Fruit fly (Drosophila melanogaster) whole organism, prepupa: ENCODE data around the gene eEF1alpha2.
A peak's percentile ranks its signal among the peaks of the same experiment; 100 is the strongest.

ENCODE experiments used
- Blimp-1 ChIP-seq: fragments of 200-800 bp; sonication (Bioruptor generic); optimal IDR thresholded peaks from 3 replicates; lab custom pipeline; 2017; ENCODE audit warnings: missing biosample characterization, missing genetic modification characterization, mild to moderate bottlenecking, moderate library complexity, missing genetic modification reagents
- CG10631 ChIP-seq: fragments of 200-800 bp; sonication (Bioruptor generic); optimal IDR thresholded peaks from 2 replicates; lab custom pipeline; 2016; ENCODE audit warnings: missing biosample characterization, missing genetic modification characterization
- CG10669 ChIP-seq: fragments of 200-800 bp; sonication (Bioruptor generic); optimal IDR thresholded peaks from 3 replicates; lab custom pipeline; 2018; ENCODE audit warnings: missing biosample characterization, mild to moderate bottlenecking, missing genetic modification characterization, moderate library complexity
- CG11294 ChIP-seq: fragments of 200-800 bp; sonication (Bioruptor generic); IDR thresholded peaks from 2 replicates; pipeline ENCODE4 v1.3.6; 2022; ENCODE audit warnings: missing biosample characterization, missing genetic modification characterization
- CG11762 ChIP-seq: fragments of 200-800 bp; sonication (Bioruptor generic); optimal IDR thresholded peaks from 3 replicates; lab custom pipeline; 2016; ENCODE audit warnings: missing biosample characterization, missing genetic modification characterization; ENCODE audit not compliant: insufficient read depth
- CG15336 ChIP-seq: fragments of 200-800 bp; sonication (Bioruptor generic); IDR thresholded peaks from 2 replicates; pipeline ENCODE4 v1.3.6; 2022; ENCODE audit warnings: missing biosample characterization, missing genetic modification characterization
- CG1621 ChIP-seq: fragments of 200-800 bp; sonication (Bioruptor generic); optimal IDR thresholded peaks from 3 replicates; lab custom pipeline; 2018; ENCODE audit warnings: missing biosample characterization, mild to moderate bottlenecking, missing genetic modification characterization
- CG16779 ChIP-seq: fragments of 200-800 bp; sonication (Bioruptor generic); optimal IDR thresholded peaks from 3 replicates; lab custom pipeline; 2017; ENCODE audit warnings: missing biosample characterization, mild to moderate bottlenecking, missing genetic modification characterization
- CG32006 ChIP-seq: fragments of 200-800 bp; sonication (Bioruptor generic); optimal IDR thresholded peaks from 3 replicates; lab custom pipeline; 2017; ENCODE audit warnings: missing biosample characterization, mild to moderate bottlenecking, missing genetic modification characterization
- CG34406 ChIP-seq: fragments of 200-800 bp; sonication (Bioruptor generic); optimal IDR thresholded peaks from 3 replicates; lab custom pipeline; 2016; ENCODE audit warnings: missing biosample characterization, missing genetic modification characterization
- CG3919 ChIP-seq: fragments of 200-800 bp; sonication (Bioruptor generic); optimal IDR thresholded peaks from 3 replicates; lab custom pipeline; 2016; ENCODE audit warnings: missing biosample characterization, missing genetic modification characterization
- CG6163 ChIP-seq: fragments of 200-800 bp; sonication (Bioruptor generic); IDR thresholded peaks from 3 replicates; pipeline ENCODE4 v1.3.6; 2022; ENCODE audit warnings: missing biosample characterization, missing genetic modification characterization
- CG6276 ChIP-seq: fragments of 200-800 bp; sonication (Bioruptor generic); optimal IDR thresholded peaks from 2 replicates; lab custom pipeline; 2017; ENCODE audit warnings: missing biosample characterization, mild to moderate bottlenecking, missing genetic modification characterization
- CG6808 ChIP-seq: fragments of 200-800 bp; sonication (Bioruptor generic); optimal IDR thresholded peaks from 3 replicates; lab custom pipeline; 2017; ENCODE audit warnings: missing biosample characterization, missing genetic modification characterization, mild to moderate bottlenecking, moderate library complexity, missing genetic modification reagents
- CG6854 ChIP-seq: fragments of 200-800 bp; sonication (Bioruptor generic); optimal IDR thresholded peaks from 2 replicates; lab custom pipeline; 2017; ENCODE audit warnings: missing biosample characterization, mild to moderate bottlenecking, missing genetic modification characterization
- CG7368 ChIP-seq: fragments of 200-800 bp; sonication (Bioruptor generic); optimal IDR thresholded peaks from 3 replicates; lab custom pipeline; 2016; ENCODE audit warnings: missing biosample characterization, missing genetic modification characterization
- CG8119 ChIP-seq: fragments of 200-800 bp; sonication (Bioruptor generic); IDR thresholded peaks from 3 replicates; pipeline ENCODE4 v1.3.6; 2022; ENCODE audit warnings: missing biosample characterization, missing genetic modification characterization
- CG8319 ChIP-seq: fragments of 200-800 bp; sonication (Bioruptor generic); optimal IDR thresholded peaks from 3 replicates; lab custom pipeline; 2016; ENCODE audit warnings: missing biosample characterization, missing genetic modification characterization
- CG8632 ChIP-seq: fragments of 200-800 bp; sonication (Bioruptor generic); optimal IDR thresholded peaks from 3 replicates; lab custom pipeline; 2016; ENCODE audit warnings: missing biosample characterization, missing genetic modification characterization
- CG9139 ChIP-seq: fragments of 200-800 bp; sonication (Bioruptor generic); optimal IDR thresholded peaks from 3 replicates; lab custom pipeline; 2017; ENCODE audit warnings: missing biosample characterization, mild to moderate bottlenecking, missing genetic modification characterization
- Eip75B ChIP-seq: fragments of 200-800 bp; sonication (Bioruptor generic); optimal IDR thresholded peaks from 3 replicates; lab custom pipeline; 2016; ENCODE audit warnings: missing biosample characterization, missing genetic modification characterization
- Eip78C ChIP-seq: fragments of 200-800 bp; sonication (Bioruptor generic); peaks from one replicate; lab custom pipeline; 2016; ENCODE audit warnings: missing biosample characterization, missing genetic modification characterization
- Ets21C ChIP-seq: fragments of 200-800 bp; sonication (Bioruptor generic); optimal IDR thresholded peaks from 3 replicates; lab custom pipeline; 2016; ENCODE audit warnings: missing biosample characterization, missing genetic modification characterization
- Ets96B ChIP-seq: fragments of 200-800 bp; optimal IDR thresholded peaks from 2 replicates; lab custom pipeline; 2019; ENCODE audit warnings: missing biosample characterization, mild to moderate bottlenecking, missing genetic modification characterization, moderate library complexity
- Gug ChIP-seq: fragments of 200-800 bp; sonication (Bioruptor generic); IDR thresholded peaks from 2 replicates; pipeline ENCODE4 v1.3.6; 2022; ENCODE audit warnings: missing biosample characterization, missing genetic modification characterization
- Hr38 ChIP-seq: sonication (Bioruptor generic); optimal IDR thresholded peaks from 2 replicates; lab custom pipeline; 2016; ENCODE audit warnings: missing biosample characterization, missing genetic modification characterization
- Hr4 ChIP-seq: fragments of 200-800 bp; sonication (Bioruptor generic); optimal IDR thresholded peaks from 3 replicates; lab custom pipeline; 2016; ENCODE audit warnings: missing biosample characterization, missing genetic modification characterization
- Lpt ChIP-seq: fragments of 200-800 bp; sonication (Bioruptor generic); optimal IDR thresholded peaks from 3 replicates; lab custom pipeline; 2016; ENCODE audit warnings: missing biosample characterization, missing genetic modification characterization
- OdsH ChIP-seq: fragments of 200-800 bp; sonication (Bioruptor generic); optimal IDR thresholded peaks from 3 replicates; lab custom pipeline; 2016; ENCODE audit warnings: missing biosample characterization, missing genetic modification characterization
- Smox ChIP-seq: fragments of 200-800 bp; sonication (Bioruptor generic); optimal IDR thresholded peaks from 3 replicates; lab custom pipeline; 2016; ENCODE audit warnings: missing biosample characterization, missing genetic modification characterization
- Sox102F ChIP-seq: fragments of 200-800 bp; sonication (Bioruptor generic); optimal IDR thresholded peaks from 2 replicates; lab custom pipeline; 2016; ENCODE audit warnings: missing biosample characterization, mild to moderate bottlenecking, missing genetic modification characterization
- Sox14 ChIP-seq: fragments of 200-800 bp; sonication (Bioruptor generic); optimal IDR thresholded peaks from 3 replicates; lab custom pipeline; 2016; ENCODE audit warnings: missing biosample characterization, missing genetic modification characterization
- Sox15 ChIP-seq: fragments of 200-800 bp; sonication (Bioruptor generic); optimal IDR thresholded peaks from 3 replicates; lab custom pipeline; 2016; ENCODE audit warnings: missing biosample characterization, missing genetic modification characterization
- achi ChIP-seq: fragments of 200-800 bp; sonication (Bioruptor generic); optimal IDR thresholded peaks from 3 replicates; lab custom pipeline; 2016; ENCODE audit warnings: missing biosample characterization, missing genetic modification characterization
- acj6 ChIP-seq: fragments of 200-800 bp; sonication (Bioruptor generic); optimal IDR thresholded peaks from 3 replicates; lab custom pipeline; 2016; ENCODE audit warnings: missing biosample characterization, missing genetic modification characterization
- cyc ChIP-seq: fragments of 200-800 bp; sonication (Bioruptor generic); optimal IDR thresholded peaks from 3 replicates; lab custom pipeline; 2016; ENCODE audit warnings: missing biosample characterization, missing genetic modification characterization
- dac ChIP-seq: fragments of 200-800 bp; sonication (Bioruptor generic); optimal IDR thresholded peaks from 2 replicates; lab custom pipeline; 2017; ENCODE audit warnings: missing biosample characterization, mild to moderate bottlenecking, missing genetic modification characterization
- dsx ChIP-seq: fragments of 200-800 bp; optimal IDR thresholded peaks from 3 replicates; lab custom pipeline; 2019; ENCODE audit warnings: missing biosample characterization, mild to moderate bottlenecking, missing genetic modification characterization, moderate library complexity; ENCODE audit not compliant: poor library complexity, severe bottlenecking
- eg ChIP-seq: fragments of 200-800 bp; sonication (Bioruptor generic); IDR thresholded peaks from 3 replicates; pipeline ENCODE4 v1.3.6; 2022; ENCODE audit warnings: missing biosample characterization, missing genetic modification characterization
- esn ChIP-seq: fragments of 200-800 bp; sonication (Bioruptor generic); optimal IDR thresholded peaks from 2 replicates; lab custom pipeline; 2016; ENCODE audit warnings: missing biosample characterization, mild to moderate bottlenecking, missing genetic modification characterization, moderate library complexity
- fd59A ChIP-seq: fragments of 200-800 bp; sonication (Bioruptor generic); optimal IDR thresholded peaks from 2 replicates; lab custom pipeline; 2017; ENCODE audit warnings: missing biosample characterization, mild to moderate bottlenecking, missing genetic modification characterization, missing genetic modification reagents
- fkh ChIP-seq: fragments of 200-800 bp; sonication (Bioruptor generic); optimal IDR thresholded peaks from 3 replicates; lab custom pipeline; 2017; ENCODE audit warnings: missing biosample characterization, mild to moderate bottlenecking, missing genetic modification characterization, moderate library complexity
- lz ChIP-seq: fragments of 200-800 bp; sonication (Bioruptor generic); optimal IDR thresholded peaks from 3 replicates; lab custom pipeline; 2016; ENCODE audit warnings: missing biosample characterization, missing genetic modification characterization
- net ChIP-seq: fragments of 200-800 bp; sonication (Bioruptor generic); optimal IDR thresholded peaks from 3 replicates; lab custom pipeline; 2016; ENCODE audit warnings: missing biosample characterization, missing genetic modification characterization
- pdm3 ChIP-seq: fragments of 200-800 bp; sonication (Bioruptor generic); optimal IDR thresholded peaks from 3 replicates; lab custom pipeline; 2016; ENCODE audit warnings: missing biosample characterization, missing genetic modification characterization
- salr ChIP-seq, 2 experiments: fragments of 200-800 bp; sonication (Bioruptor generic); optimal IDR thresholded peaks; 3 replicates each; lab custom pipeline; 2016 to 2018; ENCODE audit warnings: missing biosample characterization in 2 of 2, missing genetic modification characterization in 2 of 2, mild to moderate bottlenecking in 1 of 2
- spab ChIP-seq: fragments of 200-800 bp; sonication (Bioruptor generic); optimal IDR thresholded peaks from 2 replicates; lab custom pipeline; 2017; ENCODE audit warnings: missing biosample characterization, mild to moderate bottlenecking, missing genetic modification characterization, missing genetic modification reagents
- ss ChIP-seq, 2 experiments: fragments of 200-800 bp; sonication (Bioruptor generic); optimal IDR thresholded peaks; 2 replicates in 1 of 2; 3 replicates in 1 of 2; lab custom pipeline; 2017 to 2018; ENCODE audit warnings: mild to moderate bottlenecking in 2 of 2, missing biosample characterization in 2 of 2, missing genetic modification characterization in 2 of 2, moderate library complexity in 1 of 2
- svp ChIP-seq: fragments of 200-800 bp; sonication (Bioruptor generic); peaks from one replicate; lab custom pipeline; 2016; ENCODE audit warnings: missing biosample characterization, missing genetic modification characterization
- topi ChIP-seq: fragments of 200-800 bp; sonication (Bioruptor generic); optimal IDR thresholded peaks from 3 replicates; lab custom pipeline; 2016; ENCODE audit warnings: missing biosample characterization, missing genetic modification characterization
- vri ChIP-seq: fragments of 200-800 bp; sonication (Bioruptor generic); optimal IDR thresholded peaks from 3 replicates; lab custom pipeline; 2016; ENCODE audit warnings: missing biosample characterization, mild to moderate bottlenecking, missing genetic modification characterization

The eEF1alpha2 gene

dm6 chr3R:31706142-31706894 is 31.9 kb upstream of the eEF1alpha2 start:
- TF ChIP-seq Hr4 (GFP tag; lab: Kevin White, UChicago) = peak; percentile 69
- TF ChIP-seq CG32006 (GFP tag; lab: Kevin White, UChicago) = peak; percentile 77
- TF ChIP-seq lz (GFP tag; lab: Kevin White, UChicago) = no peak
- no peak for TF ChIP-seq CG8632 (GFP tag; lab: Kevin White, UChicago)
- no peak for TF ChIP-seq esn (GFP tag; lab: Kevin White, UChicago)
- TF ChIP-seq svp (GFP tag; lab: Kevin White, UChicago) = peak; percentile 83
- peak; percentile 44 for TF ChIP-seq Eip75B (GFP tag; lab: Kevin White, UChicago)
- TF ChIP-seq CG6808 = peak; percentile 23
- peak; percentile 31 for TF ChIP-seq net
- no peak for TF ChIP-seq dsx (GFP tag; lab: Kevin White, UChicago)
- no peak for TF ChIP-seq CG16779 (tag; lab: Kevin White, UChicago)
- TF ChIP-seq OdsH (GFP tag; lab: Kevin White, UChicago) = peak; percentile 61
- no peak for TF ChIP-seq CG9139 (GFP tag; lab: Kevin White, UChicago)
- peak; percentile 83 for TF ChIP-seq Lpt (GFP tag; lab: Kevin White, UChicago)
- TF ChIP-seq CG10669 (GFP tag; lab: Kevin White, UChicago) = peak; percentile 59
- peak; percentile 78 for TF ChIP-seq eg (GFP tag; lab: Robert Waterston, UW)
- TF ChIP-seq cyc = no peak
- peak; percentile 79 for TF ChIP-seq CG3919
- TF ChIP-seq CG6163 = peak; percentile 87
- TF ChIP-seq topi (GFP tag; lab: Kevin White, UChicago) = no peak
- TF ChIP-seq CG7368 = peak; percentile 43
- peak; percentile 26 for TF ChIP-seq spab
- peak; percentile 75 for TF ChIP-seq Sox14
- TF ChIP-seq fd59A (GFP tag; lab: Kevin White, UChicago) = peak; percentile 16
- no peak for TF ChIP-seq Blimp-1 (GFP tag; lab: Kevin White, UChicago)
- peak; percentile 76 for TF ChIP-seq achi (GFP tag; lab: Kevin White, UChicago)
- TF ChIP-seq pdm3 (GFP tag; lab: Kevin White, UChicago) = peak; percentile 63
- no peak for TF ChIP-seq Sox102F (GFP tag; lab: Kevin White, UChicago)
- peak in 1 of 2 experiments; percentile 77 for TF ChIP-seq salr (GFP tag; optimal IDR thresholded peaks at IDR 0.05; lab: Kevin White, UChicago)
- TF ChIP-seq CG11762 = peak; percentile 22
- peak; percentile 26 for TF ChIP-seq dac (GFP tag; lab: Kevin White, UChicago)
- no peak for TF ChIP-seq Ets21C
- TF ChIP-seq Gug (GFP tag; lab: Robert Waterston, UW) = peak; percentile 53
- peak; percentile 57 for TF ChIP-seq acj6 (GFP tag; lab: Kevin White, UChicago)
- no peak for TF ChIP-seq Hr38
- TF ChIP-seq CG8319 (GFP tag; lab: Kevin White, UChicago) = no peak
- peak; percentile 44 for TF ChIP-seq Ets96B (tag; lab: Kevin White, UChicago)
- TF ChIP-seq CG10631 (GFP tag; lab: Kevin White, UChicago) = peak; percentile 83
- TF ChIP-seq Sox15 (GFP tag; lab: Kevin White, UChicago) = no peak
- TF ChIP-seq CG6276 (GFP tag; lab: Kevin White, UChicago) = peak; percentile 57
- peak in 1 of 2 experiments; percentile 1 for TF ChIP-seq ss (GFP tag; optimal IDR thresholded peaks at IDR 0.05; lab: Kevin White, UChicago)
- TF ChIP-seq CG8119 (GFP tag; lab: Robert Waterston, UW) = peak; percentile 77
- no peak for TF ChIP-seq Smox (GFP tag; lab: Kevin White, UChicago)
- peak; percentile 68 for TF ChIP-seq CG15336 (GFP tag; lab: Robert Waterston, UW)
- 0 out of 2 replicates have a peak, but pooled peaks have one; percentile 38 for TF ChIP-seq CG11294 (GFP tag; lab: Robert Waterston, UW)
- TF ChIP-seq CG1621 (tag; lab: Kevin White, UChicago) = no peak
- no peak for TF ChIP-seq fkh
- no peak for TF ChIP-seq vri
- no peak for TF ChIP-seq CG6854 (GFP tag; lab: Kevin White, UChicago)
- TF ChIP-seq CG34406 = no peak
- TF ChIP-seq Eip78C (GFP tag; lab: Kevin White, UChicago) = peak; percentile 79
